Fruit fly (Drosophila melanogaster): ENCODE data around the gene CG4045.

The CG4045 gene

DNA sequence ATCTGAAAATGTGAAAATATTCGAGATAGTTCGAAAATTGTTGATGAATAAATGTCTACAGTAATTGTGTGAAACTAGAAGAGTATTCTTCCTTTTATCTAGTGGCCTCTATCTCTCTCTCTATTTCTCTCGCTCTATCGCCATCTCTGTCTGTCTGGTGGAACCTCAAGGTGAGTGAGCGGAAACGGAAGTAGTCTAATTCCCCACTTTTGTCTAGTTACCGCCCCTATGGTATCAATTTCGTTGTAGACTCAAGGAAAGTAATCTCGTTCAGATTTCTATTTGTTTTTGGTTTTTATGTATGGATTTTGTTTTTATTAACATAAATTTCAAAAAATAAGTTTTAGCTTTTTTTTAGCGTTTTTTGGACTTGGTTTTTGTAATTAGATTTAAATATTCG is 50.9 kb downstream of the CG4045 start (continued):
- TF ChIP-seq Sry-β (GFP tag; optimal IDR thresholded peaks at IDR 0.05), result no peak
- TF ChIP-seq CG16779 (GFP tag; IDR thresholded peaks at IDR 0.05), result no peak
- TF ChIP-seq esg (GFP tag; conservative IDR thresholded peaks at IDR 0.05), result no peak
- peak; percentile 50; the same call in 2 of the 3 replicates for TF ChIP-seq ci (GFP tag; IDR thresholded peaks at IDR 0.05)
- no peak for TF ChIP-seq CG3995 (GFP tag; optimal IDR thresholded peaks at IDR 0.05)
- no peak for TF ChIP-seq ssp (GFP tag; IDR thresholded peaks at IDR 0.05)
- TF ChIP-seq CG33213 (GFP tag; optimal IDR thresholded peaks at IDR 0.05), result no peak
- TF ChIP-seq ap (GFP tag; IDR thresholded peaks at IDR 0.05), result no peak
- TF ChIP-seq CG10431 (GFP tag; optimal IDR thresholded peaks at IDR 0.05), result peak; percentile 39
- TF ChIP-seq mam (GFP tag; optimal IDR thresholded peaks at IDR 0.05), result no peak
- TF ChIP-seq BtbVII (GFP tag; optimal IDR thresholded peaks at IDR 0.05), result no peak
- TF ChIP-seq sc (optimal IDR thresholded peaks at IDR 0.05), result no peak
- no peak for TF ChIP-seq sc (GFP tag; optimal IDR thresholded peaks at IDR 0.05)
- no peak for TF ChIP-seq so (GFP tag; IDR thresholded peaks at IDR 0.05)
- peak; percentile 12 for TF ChIP-seq CG14710 (tag; optimal IDR thresholded peaks at IDR 0.05)
- TF ChIP-seq MTF-1 (GFP tag; optimal IDR thresholded peaks at IDR 0.05; ENCODE audit: borderline replicate concordance), result peak; percentile 53
- no peak for TF ChIP-seq CG3847 (GFP tag; IDR thresholded peaks at IDR 0.05)
- no peak for TF ChIP-seq nom (GFP tag; optimal IDR thresholded peaks at IDR 0.05)

Measured in whole organism, embryonic.